Worm (Caenorhabditis elegans) whole organism, L4 larva: ENCODE results near the gene C08E8.4.

Source experiments
- ZK337.2 ChIP-seq: fragments of 200-800 bp; sonication (Bioruptor generic); IDR thresholded peaks from 2 replicates; pipeline ENCODE4 v1.3.6; 2022; ENCODE audit warnings: missing genetic modification reagents, missing genetic modification characterization, missing compliant biosample characterization
- nhr-41 ChIP-seq: fragments of 200-800 bp; sonication (Bioruptor generic); IDR thresholded peaks from 2 replicates; pipeline ENCODE4 v1.3.6; 2022; ENCODE audit warnings: missing genetic modification reagents, missing genetic modification characterization, missing compliant biosample characterization

DNA sequence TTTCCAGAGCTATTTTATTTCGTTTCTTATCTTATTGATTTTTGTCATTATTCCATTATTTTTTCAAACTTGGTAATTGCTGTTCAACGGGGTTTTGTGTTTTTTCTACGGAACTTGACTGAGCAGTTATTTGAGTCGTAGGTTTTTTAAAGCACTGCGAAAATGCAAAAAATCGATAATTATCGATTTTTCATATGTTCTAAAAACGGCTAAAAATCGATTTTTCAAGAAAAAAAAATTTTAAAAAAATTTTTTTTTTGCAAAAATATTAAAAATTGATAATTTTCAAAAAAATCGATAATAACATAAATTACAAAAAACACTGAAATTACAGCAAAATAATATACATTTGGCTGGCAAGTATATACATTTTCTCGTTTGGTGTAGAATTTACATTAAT is 3.9 kb downstream of the C08E8.4 start:
- no peak for TF ChIP-seq ZK337.2
- no peak for TF ChIP-seq nhr-41 (GFP tag; lab: Robert Waterston, UW)
